Worm (Caenorhabditis elegans) whole organism, young adult: ENCODE results near the gene C03B1.6.

Experiments
- B0035.1 ChIP-seq: sonication (generic microtip); optimal IDR thresholded peaks from 2 replicates; lab custom pipeline; 2016; ENCODE audit warnings: missing genetic modification characterization, mild to moderate bottlenecking, missing compliant biosample characterization, missing genotype, missing genetic modification reagents
- C06A6.2 ChIP-seq: fragments of 200-800 bp; sonication (Bioruptor generic); conservative IDR thresholded peaks from 2 replicates; pipeline ENCODE4 v1.3.6; 2022; ENCODE audit warnings: missing genetic modification characterization, missing compliant biosample characterization
- F10E7.11 ChIP-seq: sonication (generic microtip); optimal IDR thresholded peaks from 2 replicates; lab custom pipeline; 2017; ENCODE audit warnings: mild to moderate bottlenecking, missing genetic modification characterization, moderate library complexity, missing compliant biosample characterization
- F37B4.10 ChIP-seq: fragments of 200-800 bp; sonication (Bioruptor generic); IDR thresholded peaks from 2 replicates; pipeline ENCODE4 v1.3.6; 2022; ENCODE audit warnings: missing genetic modification characterization, missing compliant biosample characterization
- F52B5.7 ChIP-seq: sonication (generic microtip); optimal IDR thresholded peaks from 2 replicates; lab custom pipeline; 2016; ENCODE audit warnings: mild to moderate bottlenecking, missing genetic modification characterization, missing compliant biosample characterization
- T07F8.4 ChIP-seq: sonication (generic microtip); optimal IDR thresholded peaks from 2 replicates; lab custom pipeline; 2016; ENCODE audit warnings: mild to moderate bottlenecking, missing genetic modification characterization, moderate library complexity, missing compliant biosample characterization
- T26A5.8 ChIP-seq: sonication (generic microtip); optimal IDR thresholded peaks from 2 replicates; lab custom pipeline; 2016; ENCODE audit warnings: missing genetic modification characterization, missing compliant biosample characterization
- Y53F4B.3 ChIP-seq: fragments of 200-800 bp; sonication (Bioruptor generic); IDR thresholded peaks from 2 replicates; pipeline ENCODE4 v1.3.6; 2022; ENCODE audit warnings: missing genetic modification reagents, missing genetic modification characterization, missing compliant biosample characterization
- ama-1 ChIP-seq, 3 experiments: fragments of 150-350 bp in 1 of 3; sonication (generic microtip) in 2 of 3; optimal IDR thresholded peaks; 2 replicates each; lab custom pipeline; 2014 to 2018; ENCODE audit warnings: missing biosample characterization in 2 of 3, missing genetic modification characterization in 2 of 3, missing genetic modification reagents in 2 of 3
- athp-1 ChIP-seq: sonication (generic microtip); optimal IDR thresholded peaks from 2 replicates; lab custom pipeline; 2017; ENCODE audit warnings: mild to moderate bottlenecking, missing genetic modification characterization, missing compliant biosample characterization
- attf-3 ChIP-seq: fragments of 200-800 bp; sonication (Bioruptor generic); conservative IDR thresholded peaks from 2 replicates; pipeline ENCODE4 v1.3.6; 2022; ENCODE audit warnings: missing genetic modification reagents, missing genetic modification characterization, missing compliant biosample characterization
- attf-5 ChIP-seq: fragments of 200-800 bp; sonication (Bioruptor generic); optimal IDR thresholded peaks from 2 replicates; lab custom pipeline; 2018; ENCODE audit warnings: mild to moderate bottlenecking, missing genetic modification characterization, missing compliant biosample characterization
- attf-6 ChIP-seq: fragments of 200-800 bp; sonication (Bioruptor generic); IDR thresholded peaks from 2 replicates; pipeline ENCODE4 v1.3.6; 2022; ENCODE audit warnings: missing genetic modification reagents, missing genetic modification characterization, missing compliant biosample characterization
- cebp-1 ChIP-seq, 2 experiments: fragments of 200-800 bp in 1 of 2; sonication (Bioruptor generic) in 1 of 2; sonication (generic microtip) in 1 of 2; IDR thresholded peaks in 1 of 2; optimal IDR thresholded peaks in 1 of 2; 2 replicates each; pipeline versions ENCODE4 v1.3.6 to Lab custom; 2017 to 2022; ENCODE audit warnings: missing compliant biosample characterization in 2 of 2, missing genetic modification characterization in 2 of 2, mild to moderate bottlenecking in 1 of 2, missing genetic modification reagents in 1 of 2, moderate library complexity in 1 of 2
- ceh-40 ChIP-seq: fragments of 200-800 bp; sonication (Bioruptor generic); IDR thresholded peaks from 2 replicates; pipeline ENCODE4 v1.3.6; 2022; ENCODE audit warnings: missing genetic modification characterization, missing compliant biosample characterization
- ceh-79 ChIP-seq: sonication (generic microtip); optimal IDR thresholded peaks from 2 replicates; lab custom pipeline; 2017; ENCODE audit warnings: mild to moderate bottlenecking, missing genetic modification characterization, missing compliant biosample characterization
- ceh-91 ChIP-seq: fragments of 200-800 bp; sonication (Bioruptor generic); IDR thresholded peaks from 2 replicates; pipeline ENCODE4 v1.3.6; 2022; ENCODE audit warnings: missing genetic modification reagents, missing genetic modification characterization, missing compliant biosample characterization
- dpff-1 ChIP-seq: sonication (generic microtip); optimal IDR thresholded peaks from 2 replicates; lab custom pipeline; 2017; ENCODE audit warnings: mild to moderate bottlenecking, missing genetic modification characterization, missing compliant biosample characterization
- egl-44 ChIP-seq: fragments of 200-800 bp; sonication (Bioruptor generic); IDR thresholded peaks from 2 replicates; pipeline ENCODE4 v1.3.6; 2022; ENCODE audit warnings: missing genetic modification reagents, missing genetic modification characterization, missing compliant biosample characterization
- hlh-26 ChIP-seq: fragments of 200-800 bp; sonication (Bioruptor generic); conservative IDR thresholded peaks from 2 replicates; pipeline ENCODE4 v1.3.6; 2022; ENCODE audit warnings: missing genetic modification reagents, missing genetic modification characterization, missing compliant biosample characterization
- hrde-1 ChIP-seq: sonication (generic microtip); optimal IDR thresholded peaks from 2 replicates; lab custom pipeline; 2016; ENCODE audit warnings: missing genetic modification characterization, mild to moderate bottlenecking, missing compliant biosample characterization, moderate library complexity, missing genotype, missing genetic modification reagents, borderline replicate concordance
- let-607 ChIP-seq, 2 experiments: fragments of 200-800 bp in 1 of 2; sonication (Bioruptor generic) in 1 of 2; sonication (generic microtip) in 1 of 2; optimal IDR thresholded peaks; 2 replicates each; lab custom pipeline; 2016 to 2018; ENCODE audit warnings: mild to moderate bottlenecking in 2 of 2, missing compliant biosample characterization in 2 of 2, missing genetic modification characterization in 2 of 2, moderate library complexity in 2 of 2, missing genotype in 1 of 2
- lin-26 ChIP-seq: fragments of 200-800 bp; sonication (Bioruptor generic); IDR thresholded peaks from 2 replicates; pipeline ENCODE4 v1.3.6; 2022; ENCODE audit warnings: missing genetic modification reagents, missing genetic modification characterization, missing compliant biosample characterization
- lin-54 ChIP-seq: fragments of 200-800 bp; sonication (Bioruptor generic); optimal IDR thresholded peaks from 2 replicates; lab custom pipeline; 2018; ENCODE audit warnings: mild to moderate bottlenecking, missing genetic modification characterization, missing compliant biosample characterization
- lsy-27 ChIP-seq: sonication (generic microtip); optimal IDR thresholded peaks from 2 replicates; lab custom pipeline; 2017; ENCODE audit warnings: missing genetic modification characterization, mild to moderate bottlenecking, missing compliant biosample characterization, antibody characterized with exemption, missing genotype, borderline replicate concordance; ENCODE audit not compliant: insufficient read depth
- madf-6 ChIP-seq: fragments of 200-800 bp; sonication (Bioruptor generic); IDR thresholded peaks from 2 replicates; pipeline ENCODE4 v1.3.6; 2022; ENCODE audit warnings: missing genetic modification reagents, missing genetic modification characterization, missing compliant biosample characterization
- mcd-1 ChIP-seq: fragments of 200-800 bp; sonication (Bioruptor generic); IDR thresholded peaks from 2 replicates; pipeline ENCODE4 v1.3.6; 2022; ENCODE audit warnings: missing genetic modification reagents, missing genetic modification characterization, missing compliant biosample characterization
- nfya-2 ChIP-seq: fragments of 200-800 bp; sonication (Bioruptor generic); IDR thresholded peaks from 2 replicates; pipeline ENCODE4 v1.3.6; 2022; ENCODE audit warnings: missing genetic modification reagents, missing genetic modification characterization, missing compliant biosample characterization
- nhr-179 ChIP-seq: sonication (generic microtip); optimal IDR thresholded peaks from 2 replicates; lab custom pipeline; 2016; ENCODE audit warnings: mild to moderate bottlenecking, missing genetic modification characterization, missing compliant biosample characterization
- pha-4 ChIP-seq: fragments of 150-350 bp; sonication (generic microtip); optimal IDR thresholded peaks from 2 replicates; lab custom pipeline; 2014; ENCODE audit warnings: missing biosample characterization, missing genetic modification reagents, missing genetic modification characterization
- rec-8 ChIP-seq, 2 experiments: sonication (generic microtip); optimal IDR thresholded peaks; 2 replicates each; lab custom pipeline; 2016; ENCODE audit warnings: mild to moderate bottlenecking in 2 of 2, missing genetic modification characterization in 2 of 2, missing genetic modification reagents in 2 of 2, missing genotype in 2 of 2, missing biosample characterization in 1 of 2, missing compliant biosample characterization in 1 of 2, moderate library complexity in 1 of 2
- repo-1 ChIP-seq: sonication (generic microtip); optimal IDR thresholded peaks from 2 replicates; lab custom pipeline; 2017; ENCODE audit warnings: mild to moderate bottlenecking, missing genetic modification characterization, missing compliant biosample characterization
- rpc-1 ChIP-seq, 2 experiments: fragments of 150-350 bp in 1 of 2; sonication (generic microtip) in 1 of 2; optimal IDR thresholded peaks; 2 replicates each; lab custom pipeline; 2014 to 2018; ENCODE audit warnings: missing biosample characterization in 1 of 2, missing genetic modification characterization in 1 of 2, missing genetic modification reagents in 1 of 2, missing genotype in 1 of 2
- snpc-1.1 ChIP-seq: sonication (generic microtip); optimal IDR thresholded peaks from 2 replicates; lab custom pipeline; 2017; ENCODE audit warnings: missing genetic modification characterization, mild to moderate bottlenecking, missing compliant biosample characterization, antibody characterized with exemption, moderate library complexity, missing genotype, missing genetic modification reagents; ENCODE audit not compliant: insufficient read depth
- somi-1 ChIP-seq: fragments of 200-800 bp; sonication (Bioruptor generic); optimal IDR thresholded peaks from 2 replicates; lab custom pipeline; 2018; ENCODE audit warnings: mild to moderate bottlenecking, missing genetic modification characterization, missing compliant biosample characterization
- tbx-9 ChIP-seq: sonication (generic microtip); optimal IDR thresholded peaks from 2 replicates; lab custom pipeline; 2016; ENCODE audit warnings: borderline replicate concordance, missing genetic modification characterization, inconsistent platforms, missing compliant biosample characterization
- unc-130 ChIP-seq: sonication (generic microtip); optimal IDR thresholded peaks from 2 replicates; lab custom pipeline; 2016; ENCODE audit warnings: missing genetic modification reagents, missing genetic modification characterization, missing compliant biosample characterization
- xnd-1 ChIP-seq: sonication (generic microtip); optimal IDR thresholded peaks from 2 replicates; lab custom pipeline; 2016; ENCODE audit warnings: missing genotype, missing genetic modification reagents, missing genetic modification characterization, missing compliant biosample characterization
- ztf-28 ChIP-seq: fragments of 200-800 bp; sonication (Bioruptor generic); IDR thresholded peaks from 2 replicates; pipeline ENCODE4 v1.3.6; 2022; ENCODE audit warnings: missing genetic modification reagents, missing genetic modification characterization, missing compliant biosample characterization

The C03B1.6 gene

DNA sequence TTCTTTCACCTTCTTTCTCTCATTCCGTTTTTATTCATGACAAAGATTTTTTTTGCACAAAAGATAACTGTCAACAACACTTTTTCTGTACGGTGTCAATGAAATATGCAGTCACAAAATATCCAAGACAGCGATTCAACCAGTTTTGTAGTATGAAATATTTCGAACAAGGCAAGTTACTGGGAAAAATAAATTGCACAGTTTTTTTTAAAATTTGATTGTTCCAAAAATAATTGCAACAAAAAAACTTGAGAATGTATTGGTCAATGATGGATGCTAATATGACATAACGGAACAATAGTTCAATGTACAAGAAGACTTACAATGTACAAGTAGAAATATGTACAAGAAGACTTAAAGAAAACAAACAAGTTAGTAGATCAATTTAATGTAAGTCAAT lies 4.3 kb upstream of the C03B1.6 start:
- TF ChIP-seq hlh-26, result no peak
- TF ChIP-seq ceh-91 (GFP tag; lab: Robert Waterston, UW), result no peak
- no peak for TF ChIP-seq athp-1 (tag; lab: Kevin White, UChicago)
- no peak for TF ChIP-seq T07F8.4 (tag; lab: Kevin White, UChicago)
- TF ChIP-seq pha-4 (tag; lab: Kevin White, UChicago), result no peak
- no peak for TF ChIP-seq somi-1 (GFP tag; lab: Kevin White, UChicago)
- TF ChIP-seq Y53F4B.3 (GFP tag; lab: Robert Waterston, UW), result no peak
- TF ChIP-seq snpc-1.1 (tag; lab: Kevin White, UChicago), result no peak
- no peak for TF ChIP-seq B0035.1 (tag; lab: Kevin White, UChicago)
- TF ChIP-seq lsy-27, result no peak
- no peak for TF ChIP-seq ceh-79 (tag; lab: Kevin White, UChicago)
- TF ChIP-seq lin-26, result no peak

DNA sequence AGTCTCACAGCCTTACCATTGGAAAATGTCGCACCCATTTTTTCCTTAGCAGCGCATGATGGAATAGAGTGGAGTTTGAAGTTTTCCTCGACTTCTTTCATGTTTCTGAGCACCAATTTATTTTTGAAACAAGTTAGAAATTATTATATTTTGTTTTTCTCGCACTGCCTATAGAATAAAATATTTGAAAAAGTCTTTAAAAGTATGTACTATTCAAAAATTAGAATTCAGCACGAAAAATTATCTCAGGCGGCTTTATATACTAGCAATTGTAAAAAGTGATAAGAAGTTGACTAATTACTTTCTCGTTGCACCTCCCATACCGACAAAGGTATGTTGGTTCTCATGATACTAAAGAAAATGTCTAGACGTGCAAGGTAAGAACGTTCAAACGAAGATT lies 3.1 kb upstream of the C03B1.6 start, which contains the start of gene C03B1.9:
Gene C03B1.9 (minus strand): TSS at position 101 of the 400 bp plus-strand sequence.
- no peak for TF ChIP-seq T26A5.8 (tag; lab: Kevin White, UChicago)
- TF ChIP-seq attf-3, result no peak
- TF ChIP-seq attf-5 (GFP tag; lab: Kevin White, UChicago), result no peak
- no peak for TF ChIP-seq rpc-1 (optimal IDR thresholded peaks at IDR 0.05; lab: Kevin White, UChicago)
- no peak for TF ChIP-seq rpc-1 (tag; optimal IDR thresholded peaks at IDR 0.05; lab: Kevin White, UChicago)
- no peak for TF ChIP-seq dpff-1 (tag; lab: Kevin White, UChicago)
- no peak for TF ChIP-seq nhr-179 (tag; lab: Kevin White, UChicago)
- TF ChIP-seq rec-8 (tag; optimal IDR thresholded peaks at IDR 0.05; lab: Kevin White, UChicago), result no peak
- TF ChIP-seq T07F8.4 (tag; lab: Kevin White, UChicago), result no peak
- no peak for TF ChIP-seq C06A6.2 (GFP tag; lab: Robert Waterston, UW)
- TF ChIP-seq lin-26, result no peak
- TF ChIP-seq madf-6 (GFP tag; lab: Robert Waterston, UW), result no peak
- no peak for TF ChIP-seq B0035.1 (tag; lab: Kevin White, UChicago)
- no peak for TF ChIP-seq cebp-1 (GFP tag; IDR thresholded peaks at IDR 0.05; lab: Robert Waterston, UW)
- TF ChIP-seq cebp-1 (tag; optimal IDR thresholded peaks at IDR 0.05; lab: Kevin White, UChicago), result no peak

DNA sequence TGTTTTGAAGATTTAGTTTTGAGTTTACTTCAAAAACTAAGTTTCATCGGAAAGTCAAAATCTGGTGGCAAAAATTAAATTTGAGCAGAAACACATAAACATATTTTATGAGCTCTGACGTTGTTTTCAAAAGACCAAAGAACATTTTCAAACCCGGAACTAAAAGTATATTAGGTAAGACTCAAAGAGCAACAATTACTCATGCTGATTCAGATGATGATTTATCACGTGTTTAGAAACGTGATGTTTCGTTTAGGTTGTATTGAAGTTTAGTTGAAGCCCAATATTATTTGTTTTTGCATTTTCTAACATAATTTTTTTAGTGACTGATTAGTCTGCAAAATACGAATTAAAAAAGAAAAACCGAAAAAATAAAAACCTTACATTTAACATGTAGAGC lies 3.6 kb downstream of the C03B1.6 start:
- TF ChIP-seq F52B5.7 (tag; lab: Kevin White, UChicago), result no peak
- TF ChIP-seq attf-6 (GFP tag; lab: Robert Waterston, UW), result no peak
- no peak for TF ChIP-seq lin-54
- TF ChIP-seq somi-1 (GFP tag; lab: Kevin White, UChicago), result no peak

DNA sequence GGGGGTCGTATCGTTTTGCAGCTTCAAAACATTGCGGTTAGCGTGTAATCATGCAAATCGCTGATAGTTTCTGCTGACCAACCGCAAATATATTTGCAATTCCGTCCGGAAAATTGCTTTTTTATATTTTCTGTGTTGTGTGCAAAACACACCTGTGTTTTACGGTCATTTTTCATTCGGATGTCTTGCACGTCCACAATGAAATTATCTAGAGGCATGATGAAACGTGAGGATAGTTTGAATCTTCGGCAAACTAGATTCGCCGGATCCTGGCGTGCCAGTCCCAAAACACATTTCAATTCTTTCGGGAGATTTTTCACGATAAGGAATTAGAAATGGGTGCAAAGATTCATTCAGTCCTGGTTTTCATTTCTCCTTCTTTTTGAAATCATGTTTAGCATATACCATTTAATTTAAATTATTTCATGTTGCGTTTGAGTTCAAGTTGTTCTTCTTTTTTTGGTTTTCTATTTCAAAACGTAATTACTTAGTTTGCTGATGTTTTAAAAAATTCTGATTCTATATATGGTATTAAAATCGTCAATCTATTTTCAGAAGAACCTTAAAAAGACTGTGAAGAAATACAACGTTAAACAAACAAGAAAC lies 5.0 kb downstream of the C03B1.6 start, which contains the start of gene C03B1.5:
Gene C03B1.5 (plus strand): TSS at position 556 of the 606 bp plus-strand sequence.
- TF ChIP-seq let-607 (tag; optimal IDR thresholded peaks at IDR 0.05; lab: Kevin White, UChicago), result no peak
- no peak for TF ChIP-seq ama-1 (optimal IDR thresholded peaks at IDR 0.05; lab: Kevin White, UChicago)
- no peak for TF ChIP-seq ama-1 (GFP tag; optimal IDR thresholded peaks at IDR 0.05; lab: Kevin White, UChicago)
- no peak for TF ChIP-seq tbx-9 (tag; lab: Kevin White, UChicago)
- no peak for TF ChIP-seq repo-1 (tag; lab: Kevin White, UChicago)
- no peak for TF ChIP-seq unc-130 (GFP tag; lab: Kevin White, UChicago)
- no peak for TF ChIP-seq F10E7.11 (tag; lab: Kevin White, UChicago)
- TF ChIP-seq hrde-1 (tag; lab: Kevin White, UChicago), result no peak
- TF ChIP-seq mcd-1 (GFP tag; lab: Robert Waterston, UW), result no peak
- no peak for TF ChIP-seq rec-8 (tag; optimal IDR thresholded peaks at IDR 0.05; lab: Kevin White, UChicago)
- no peak for TF ChIP-seq ztf-28 (GFP tag; lab: Robert Waterston, UW)
- no peak for TF ChIP-seq cebp-1 (GFP tag; IDR thresholded peaks at IDR 0.05; lab: Robert Waterston, UW)
- TF ChIP-seq cebp-1 (tag; optimal IDR thresholded peaks at IDR 0.05; lab: Kevin White, UChicago), result no peak
- TF ChIP-seq F37B4.10 (GFP tag; lab: Robert Waterston, UW), result no peak
- TF ChIP-seq rpc-1 (optimal IDR thresholded peaks at IDR 0.05; lab: Kevin White, UChicago), result no peak
- no peak for TF ChIP-seq rpc-1 (tag; optimal IDR thresholded peaks at IDR 0.05; lab: Kevin White, UChicago)
- TF ChIP-seq ceh-40 (GFP tag; lab: Robert Waterston, UW), result no peak
- no peak for TF ChIP-seq nfya-2 (GFP tag; lab: Robert Waterston, UW)
- TF ChIP-seq egl-44 (GFP tag; lab: Robert Waterston, UW), result no peak
- TF ChIP-seq xnd-1 (tag; lab: Kevin White, UChicago), result no peak
